Worm (Caenorhabditis elegans) whole organism, L4 larva: Measurements from ENCODE around the gene vps-36.

ENCODE experiments used
- D1046.2 ChIP-seq: fragments of 200-800 bp; sonication (Bioruptor generic); IDR thresholded peaks from 2 replicates; pipeline ENCODE4 v1.3.6; 2022; ENCODE audit warnings: missing genetic modification characterization, missing compliant biosample characterization
- F26F4.8 ChIP-seq: fragments of 200-800 bp; sonication (Bioruptor generic); conservative IDR thresholded peaks from 2 replicates; pipeline ENCODE4 v1.3.6; 2022; ENCODE audit warnings: missing genetic modification characterization, missing compliant biosample characterization
- F37D6.2 ChIP-seq: sonication (generic microtip); optimal IDR thresholded peaks from 2 replicates; lab custom pipeline; 2016; ENCODE audit warnings: mild to moderate bottlenecking, missing genetic modification characterization, missing compliant biosample characterization
- F44E2.7 ChIP-seq: fragments of 200-800 bp; sonication (Bioruptor generic); IDR thresholded peaks from 2 replicates; pipeline ENCODE4 v2.1.2; 2022; ENCODE audit warnings: missing genetic modification characterization, missing compliant biosample characterization
- F49E8.2 ChIP-seq: sonication (generic microtip); optimal IDR thresholded peaks from 2 replicates; lab custom pipeline; 2016; ENCODE audit warnings: missing compliant biosample characterization, mild to moderate bottlenecking, missing genetic modification characterization, borderline replicate concordance
- R02D3.7 ChIP-seq: fragments of 150-350 bp; sonication (generic microtip); optimal IDR thresholded peaks from 3 replicates; lab custom pipeline; 2014; ENCODE audit warnings: missing biosample characterization, missing genetic modification characterization
- T20F7.1 ChIP-seq: fragments of 200-800 bp; sonication (Bioruptor generic); optimal IDR thresholded peaks from 2 replicates; lab custom pipeline; 2018; ENCODE audit warnings: mild to moderate bottlenecking, missing genetic modification characterization, missing compliant biosample characterization
- T26A8.4 ChIP-seq: fragments of 200-800 bp; sonication (Bioruptor generic); IDR thresholded peaks from 2 replicates; pipeline ENCODE4 v1.3.6; 2022; ENCODE audit warnings: missing genetic modification characterization, missing compliant biosample characterization
- Y105C5A.15 ChIP-seq: fragments of 200-800 bp; sonication (Bioruptor generic); IDR thresholded peaks from 2 replicates; pipeline ENCODE4 v1.3.6; 2022; ENCODE audit warnings: missing genetic modification characterization, missing compliant biosample characterization
- Y5F2A.4 ChIP-seq: fragments of 200-800 bp; sonication (Bioruptor generic); optimal IDR thresholded peaks from 2 replicates; lab custom pipeline; 2018; ENCODE audit warnings: mild to moderate bottlenecking, missing genetic modification characterization, missing compliant biosample characterization
- aha-1 ChIP-seq: fragments of 150-350 bp; peaks from one replicate; lab custom pipeline; 2014; ENCODE audit warnings: missing biosample characterization, missing genetic modification characterization
- ama-1 ChIP-seq: fragments of 150-350 bp; optimal IDR thresholded peaks from 2 replicates; lab custom pipeline; 2014; ENCODE audit warnings: inconsistent platforms, mixed read lengths
- attf-4 ChIP-seq: sonication (generic microtip); optimal IDR thresholded peaks from 3 replicates; lab custom pipeline; 2017; ENCODE audit warnings: missing biosample characterization, missing genetic modification characterization
- ceh-28 ChIP-seq: fragments of 150-350 bp; optimal IDR thresholded peaks from 2 replicates; lab custom pipeline; 2014; ENCODE audit warnings: missing biosample characterization, missing genetic modification reagents, missing genetic modification characterization
- ceh-32 ChIP-seq: sonication (generic microtip); optimal IDR thresholded peaks from 2 replicates; lab custom pipeline; 2016; ENCODE audit warnings: mild to moderate bottlenecking, missing genetic modification characterization, missing compliant biosample characterization; ENCODE audit not compliant: poor library complexity
- ceh-82 ChIP-seq: sonication (generic microtip); optimal IDR thresholded peaks from 2 replicates; lab custom pipeline; 2017; ENCODE audit warnings: missing biosample characterization, missing genetic modification characterization
- ctbp-1 ChIP-seq: fragments of 200-800 bp; sonication (Bioruptor generic); IDR thresholded peaks from 2 replicates; pipeline ENCODE4 v1.3.6; 2022; ENCODE audit warnings: missing genetic modification reagents, missing genetic modification characterization, missing compliant biosample characterization
- daf-12 ChIP-seq: fragments of 150-350 bp; optimal IDR thresholded peaks from 2 replicates; lab custom pipeline; 2014; ENCODE audit warnings: missing biosample characterization, missing genetic modification reagents, missing genetic modification characterization
- daf-19 ChIP-seq: fragments of 200-800 bp; sonication (Bioruptor generic); conservative IDR thresholded peaks from 2 replicates; pipeline ENCODE4 v1.3.6; 2022; ENCODE audit warnings: missing genetic modification characterization, missing compliant biosample characterization
- dmd-6 ChIP-seq: fragments of 200-800 bp; sonication (Bioruptor generic); IDR thresholded peaks from 2 replicates; pipeline ENCODE4 v1.3.6; 2022; ENCODE audit warnings: missing genetic modification reagents, missing genetic modification characterization, missing compliant biosample characterization
- fkh-10 ChIP-seq: fragments of 150-350 bp; optimal IDR thresholded peaks from 2 replicates; lab custom pipeline; 2014; ENCODE audit warnings: missing biosample characterization, missing genetic modification reagents, missing genetic modification characterization
- fos-1 ChIP-seq: fragments of 150-350 bp; optimal IDR thresholded peaks from 2 replicates; lab custom pipeline; 2014; ENCODE audit warnings: missing biosample characterization, missing genetic modification characterization
- gei-8 ChIP-seq: fragments of 200-800 bp; sonication (Bioruptor generic); optimal IDR thresholded peaks from 2 replicates; lab custom pipeline; 2018; ENCODE audit warnings: mild to moderate bottlenecking, missing genetic modification characterization, missing compliant biosample characterization
- hif-1 ChIP-seq, 2 experiments: sonication (generic microtip); optimal IDR thresholded peaks; 2 replicates each; lab custom pipeline; 2016 to 2017; ENCODE audit warnings: missing compliant biosample characterization in 2 of 2, missing genetic modification characterization in 2 of 2, missing genetic modification reagents in 2 of 2, missing genotype in 2 of 2, mild to moderate bottlenecking in 1 of 2
- hlh-11 ChIP-seq: fragments of 200-800 bp; sonication (Bioruptor generic); optimal IDR thresholded peaks from 2 replicates; lab custom pipeline; 2018; ENCODE audit warnings: mild to moderate bottlenecking, missing genetic modification characterization, missing compliant biosample characterization
- hlh-30 ChIP-seq: sonication (generic microtip); optimal IDR thresholded peaks from 2 replicates; lab custom pipeline; 2017; ENCODE audit warnings: antibody characterized with exemption, mild to moderate bottlenecking, missing genetic modification characterization, missing compliant biosample characterization; ENCODE audit not compliant: insufficient read depth
- lim-7 ChIP-seq: fragments of 200-800 bp; sonication (Bioruptor generic); IDR thresholded peaks from 2 replicates; pipeline ENCODE4 v1.3.6; 2022; ENCODE audit warnings: missing genetic modification characterization, missing compliant biosample characterization
- lin-13 ChIP-seq: fragments of 150-350 bp; optimal IDR thresholded peaks from 2 replicates; lab custom pipeline; 2014; ENCODE audit warnings: missing biosample characterization, missing genetic modification reagents, missing genetic modification characterization
- lir-3 ChIP-seq: sonication (generic microtip); optimal IDR thresholded peaks from 2 replicates; lab custom pipeline; 2016; ENCODE audit warnings: mild to moderate bottlenecking, missing genetic modification characterization, missing compliant biosample characterization
- madf-5 ChIP-seq, 2 experiments: fragments of 200-800 bp; sonication (Bioruptor generic); IDR thresholded peaks; 2 replicates each; pipeline ENCODE4 v1.3.6; 2022; ENCODE audit warnings: missing compliant biosample characterization in 2 of 2, missing genetic modification characterization in 2 of 2
- mep-1 ChIP-seq: fragments of 150-350 bp; sonication (generic microtip); optimal IDR thresholded peaks from 3 replicates; lab custom pipeline; 2014; ENCODE audit warnings: missing biosample characterization, missing genetic modification characterization
- mes-2 ChIP-seq: sonication (generic microtip); optimal IDR thresholded peaks from 2 replicates; lab custom pipeline; 2016; ENCODE audit warnings: missing genotype, mild to moderate bottlenecking, missing genetic modification characterization, missing compliant biosample characterization; ENCODE audit not compliant: poor library complexity, severe bottlenecking
- mxl-3 ChIP-seq: fragments of 200-800 bp; sonication (Bioruptor generic); optimal IDR thresholded peaks from 2 replicates; lab custom pipeline; 2018; ENCODE audit warnings: mild to moderate bottlenecking, missing genetic modification characterization, missing compliant biosample characterization
- nhr-102 ChIP-seq: sonication (generic microtip); optimal IDR thresholded peaks from 2 replicates; lab custom pipeline; 2016; ENCODE audit warnings: mild to moderate bottlenecking, missing genetic modification characterization, moderate library complexity, missing compliant biosample characterization
- nhr-237 ChIP-seq: sonication (generic microtip); optimal IDR thresholded peaks from 2 replicates; lab custom pipeline; 2017; ENCODE audit warnings: missing biosample characterization, missing genetic modification characterization
- nhr-25 ChIP-seq: sonication (generic microtip); optimal IDR thresholded peaks from 2 replicates; lab custom pipeline; 2017; ENCODE audit warnings: missing genetic modification characterization, mild to moderate bottlenecking, missing compliant biosample characterization, antibody characterized with exemption, moderate library complexity, borderline replicate concordance; ENCODE audit not compliant: insufficient read depth
- nhr-42 ChIP-seq: fragments of 200-800 bp; sonication (Bioruptor generic); IDR thresholded peaks from 2 replicates; pipeline ENCODE4 v1.3.6; 2022; ENCODE audit warnings: missing genetic modification characterization, missing compliant biosample characterization
- pha-4 ChIP-seq, 2 experiments: fragments of 150-350 bp in 1 of 2; fragments of 200-800 bp in 1 of 2; sonication (Bioruptor generic) in 1 of 2; IDR thresholded peaks in 1 of 2; optimal IDR thresholded peaks in 1 of 2; 2 replicates each; pipeline versions ENCODE4 v1.3.6 to Lab custom; 2014 to 2022; ENCODE audit warnings: missing genetic modification characterization in 2 of 2, missing genetic modification reagents in 2 of 2, missing biosample characterization in 1 of 2, missing compliant biosample characterization in 1 of 2
- rbr-2 ChIP-seq: sonication (generic microtip); optimal IDR thresholded peaks from 2 replicates; lab custom pipeline; 2016; ENCODE audit warnings: missing genotype, missing genetic modification characterization, missing compliant biosample characterization
- saeg-2 ChIP-seq: fragments of 200-800 bp; sonication (Bioruptor generic); IDR thresholded peaks from 2 replicates; pipeline ENCODE4 v1.3.6; 2022; ENCODE audit warnings: missing genetic modification reagents, missing genetic modification characterization, missing compliant biosample characterization
- sdz-12 ChIP-seq: fragments of 200-800 bp; sonication (Bioruptor generic); optimal IDR thresholded peaks from 2 replicates; lab custom pipeline; 2018; ENCODE audit warnings: mild to moderate bottlenecking, missing genetic modification characterization, missing compliant biosample characterization
- set-16 ChIP-seq: fragments of 200-800 bp; sonication (Bioruptor generic); IDR thresholded peaks from 2 replicates; pipeline ENCODE4 v1.3.6; 2022; ENCODE audit warnings: missing genetic modification reagents, missing genetic modification characterization, missing compliant biosample characterization
- spr-1 ChIP-seq: sonication (generic microtip); optimal IDR thresholded peaks from 2 replicates; lab custom pipeline; 2016; ENCODE audit warnings: mild to moderate bottlenecking, missing genetic modification characterization, missing compliant biosample characterization
- spr-3 ChIP-seq: fragments of 200-800 bp; sonication (Bioruptor generic); optimal IDR thresholded peaks from 2 replicates; lab custom pipeline; 2018; ENCODE audit warnings: mild to moderate bottlenecking, missing genetic modification characterization, missing compliant biosample characterization
- tag-97 ChIP-seq: fragments of 200-800 bp; sonication (Bioruptor generic); IDR thresholded peaks from 2 replicates; pipeline ENCODE4 v1.3.6; 2022; ENCODE audit warnings: missing genetic modification characterization, missing compliant biosample characterization
- tra-1 ChIP-seq: fragments of 200-800 bp; sonication (Bioruptor generic); IDR thresholded peaks from 2 replicates; pipeline ENCODE4 v1.3.6; 2022; ENCODE audit warnings: missing genetic modification reagents, missing genetic modification characterization, missing compliant biosample characterization
- unc-39 ChIP-seq: sonication (generic microtip); optimal IDR thresholded peaks from 2 replicates; lab custom pipeline; 2017; ENCODE audit warnings: missing biosample characterization, missing genetic modification characterization
- zag-1 ChIP-seq: fragments of 150-350 bp; optimal IDR thresholded peaks from 2 replicates; lab custom pipeline; 2014; ENCODE audit warnings: missing biosample characterization, missing genetic modification characterization
- zfp-2 ChIP-seq: sonication (generic microtip); optimal IDR thresholded peaks from 2 replicates; lab custom pipeline; 2016; ENCODE audit warnings: mild to moderate bottlenecking, missing genetic modification characterization, missing compliant biosample characterization
- zip-11 ChIP-seq: fragments of 200-800 bp; sonication (Bioruptor generic); IDR thresholded peaks from 2 replicates; pipeline ENCODE4 v1.3.6; 2022; ENCODE audit warnings: missing genetic modification characterization, missing compliant biosample characterization
- ztf-11 ChIP-seq: fragments of 150-350 bp; optimal IDR thresholded peaks from 2 replicates; lab custom pipeline; 2014; ENCODE audit warnings: missing biosample characterization, missing genetic modification characterization
- ztf-7 ChIP-seq: fragments of 150-350 bp; optimal IDR thresholded peaks from 2 replicates; lab custom pipeline; 2014; ENCODE audit warnings: missing biosample characterization, missing genetic modification characterization

vps-36 gene

ce11 chrV:10937294-10937693, 23.2 kb downstream of the vps-36 start (continued):
- no peak for TF ChIP-seq T20F7.1 (GFP tag; lab: Kevin White, UChicago)
- TF ChIP-seq ceh-82: no peak
- TF ChIP-seq lin-13: no peak
- no peak for TF ChIP-seq Y105C5A.15 (GFP tag; lab: Robert Waterston, UW)
- TF ChIP-seq T26A8.4: peak; percentile 32; the same call in 1 of the 2 replicates
- TF ChIP-seq ztf-11: no peak
- TF ChIP-seq mxl-3 (GFP tag; lab: Kevin White, UChicago): no peak
- TF ChIP-seq nhr-25 (tag; lab: Kevin White, UChicago): no peak
- no peak for TF ChIP-seq F26F4.8 (GFP tag; lab: Robert Waterston, UW)
- TF ChIP-seq unc-39 (tag; lab: Kevin White, UChicago): no peak
- no peak for TF ChIP-seq F37D6.2
- no peak; the same call in 1 of the 2 replicates for TF ChIP-seq pha-4 (GFP tag; IDR thresholded peaks at IDR 0.05; lab: Robert Waterston, UW)
- no peak for TF ChIP-seq pha-4 (tag; optimal IDR thresholded peaks at IDR 0.05; lab: Kevin White, UChicago)
- TF ChIP-seq hlh-30 (tag; lab: Kevin White, UChicago): peak; percentile 85
- TF ChIP-seq tag-97 (GFP tag; lab: Robert Waterston, UW): no peak
- peak; percentile 93 for TF ChIP-seq ztf-7 (tag; lab: Kevin White, UChicago)
- no peak for TF ChIP-seq R02D3.7 (tag; lab: Kevin White, UChicago)
- TF ChIP-seq sdz-12 (GFP tag; lab: Kevin White, UChicago): no peak
- no peak for TF ChIP-seq zfp-2 (tag; lab: Kevin White, UChicago)
- TF ChIP-seq attf-4 (tag; lab: Kevin White, UChicago): no peak
- peak; percentile 65 for TF ChIP-seq dmd-6 (GFP tag; lab: Robert Waterston, UW)
- TF ChIP-seq mep-1: peak; percentile 70
- peak; percentile 30 for TF ChIP-seq aha-1 (tag; lab: Kevin White, UChicago)
- TF ChIP-seq madf-5 (GFP tag; IDR thresholded peaks at IDR 0.05; lab: Robert Waterston, UW): no peak
- no peak for TF ChIP-seq lim-7 (GFP tag; lab: Robert Waterston, UW)
- no peak for TF ChIP-seq F49E8.2 (tag; lab: Kevin White, UChicago)
- no peak for TF ChIP-seq set-16
- TF ChIP-seq ceh-28: no peak
- TF ChIP-seq saeg-2 (GFP tag; lab: Robert Waterston, UW): no peak; the same call in 1 of the 2 replicates
- TF ChIP-seq fos-1: no peak
- TF ChIP-seq gei-8 (GFP tag; lab: Kevin White, UChicago): peak; percentile 43
- no peak for TF ChIP-seq ama-1 (lab: Kevin White, UChicago)
- no peak for TF ChIP-seq zag-1 (tag; lab: Kevin White, UChicago)
- TF ChIP-seq hlh-11: peak; percentile 23
- TF ChIP-seq ctbp-1 (GFP tag; lab: Robert Waterston, UW): no peak
- no peak for TF ChIP-seq spr-1 (tag; lab: Kevin White, UChicago)
- peak; percentile 95 for TF ChIP-seq fkh-10 (GFP tag; lab: Kevin White, UChicago)
- TF ChIP-seq ceh-32: no peak
- TF ChIP-seq daf-19 (GFP tag; lab: Robert Waterston, UW): no peak
- no peak for TF ChIP-seq lir-3 (tag; lab: Kevin White, UChicago)
- TF ChIP-seq nhr-42 (GFP tag; lab: Robert Waterston, UW): 0 out of 2 replicates have a peak, but pooled peaks have one; percentile 16
- TF ChIP-seq D1046.2: no peak
- TF ChIP-seq mes-2: no peak
- no peak for TF ChIP-seq Y5F2A.4 (GFP tag; lab: Kevin White, UChicago)
- no peak for TF ChIP-seq F44E2.7
- TF ChIP-seq hif-1 (tag; optimal IDR thresholded peaks at IDR 0.05; lab: Kevin White, UChicago): peak in 1 of 2 experiments; percentile 43
- no peak for TF ChIP-seq rbr-2 (tag; lab: Kevin White, UChicago)
- TF ChIP-seq spr-3 (GFP tag; lab: Kevin White, UChicago): no peak
- TF ChIP-seq daf-12 (tag; lab: Kevin White, UChicago): no peak
- TF ChIP-seq nhr-237 (tag; lab: Kevin White, UChicago): no peak
- no peak for TF ChIP-seq zip-11 (GFP tag; lab: Robert Waterston, UW)
- no peak for TF ChIP-seq tra-1 (GFP tag; lab: Robert Waterston, UW)
- TF ChIP-seq nhr-102 (tag; lab: Kevin White, UChicago): no peak
